Worm (Caenorhabditis elegans): ENCODE results near the gene cec-6.

DNA sequence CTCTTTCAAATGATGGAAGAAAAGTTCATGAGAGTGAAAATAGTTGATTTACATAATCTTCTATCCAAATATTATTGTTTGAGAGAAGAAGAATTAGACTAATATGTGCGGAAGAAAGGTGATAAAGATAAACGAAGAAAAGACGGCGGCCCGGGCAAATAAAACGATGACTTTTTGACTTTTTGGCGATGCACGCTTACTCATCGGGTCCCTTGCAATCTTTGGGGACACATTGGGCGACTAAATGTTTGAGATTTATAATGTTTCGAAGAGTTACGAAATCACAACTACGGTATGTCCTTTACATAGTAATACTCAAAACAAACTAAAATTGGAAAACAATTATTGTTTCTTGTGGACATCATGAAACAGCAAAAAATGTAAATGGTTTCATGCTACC, 29.9 kb upstream of the cec-6 start:
- TF ChIP-seq mdl-1 (tag; optimal IDR thresholded peaks at IDR 0.05) = no peak
- TF ChIP-seq fos-1 (tag; optimal IDR thresholded peaks at IDR 0.05) = no peak
- no peak for TF ChIP-seq nhr-11 (tag; optimal IDR thresholded peaks at IDR 0.05)
- TF ChIP-seq ztf-11 (tag; optimal IDR thresholded peaks at IDR 0.05) = no peak
- TF ChIP-seq ceh-9 (tag; optimal IDR thresholded peaks at IDR 0.05) = no peak
- no peak for TF ChIP-seq unc-62 (GFP tag; optimal IDR thresholded peaks at IDR 0.05)
- TF ChIP-seq nfya-1 (tag; optimal IDR thresholded peaks at IDR 0.05; ENCODE audit: insufficient read depth) = no peak
- TF ChIP-seq ama-1 (optimal IDR thresholded peaks at IDR 0.05) = no peak
- TF ChIP-seq skn-1 (tag; optimal IDR thresholded peaks at IDR 0.05) = no peak
- TF ChIP-seq nhr-77 (tag; optimal IDR thresholded peaks at IDR 0.05) = no peak

Data from whole organism, L3 larva.